Fruit fly (Drosophila melanogaster) whole organism, embryonic: ENCODE measurements around the gene Nup37.
A peak's percentile ranks its signal among the peaks of the same experiment; 100 is the strongest.

Source experiments
- Bdp1 ChIP-seq: fragments of 200-800 bp; sonication (Bioruptor generic); optimal IDR thresholded peaks from 3 replicates; lab custom pipeline; 2016; ENCODE audit warnings: missing biosample characterization, missing genetic modification characterization
- BtbVII ChIP-seq: fragments of 200-800 bp; sonication (Bioruptor generic); optimal IDR thresholded peaks from 3 replicates; lab custom pipeline; 2017; ENCODE audit warnings: missing biosample characterization, mild to moderate bottlenecking, missing genetic modification characterization
- CG10543 ChIP-seq: fragments of 200-800 bp; sonication (Bioruptor generic); optimal IDR thresholded peaks from 3 replicates; lab custom pipeline; 2017; ENCODE audit warnings: missing biosample characterization, mild to moderate bottlenecking, missing genetic modification characterization, moderate library complexity
- CG11560 ChIP-seq: fragments of 200-800 bp; sonication (Bioruptor generic); IDR thresholded peaks from 3 replicates; pipeline ENCODE4 v1.3.6; 2022; ENCODE audit warnings: missing biosample characterization, missing genetic modification characterization
- CG11695 ChIP-seq: fragments of 200-800 bp; sonication (Bioruptor generic); IDR thresholded peaks from 3 replicates; pipeline ENCODE4 v1.3.6; 2022; ENCODE audit warnings: missing biosample characterization, missing genetic modification characterization
- CG1233 ChIP-seq: fragments of 200-800 bp; sonication (Bioruptor generic); optimal IDR thresholded peaks from 4 replicates; lab custom pipeline; 2018; ENCODE audit warnings: missing biosample characterization, mild to moderate bottlenecking, missing genetic modification characterization
- CG12769 ChIP-seq: fragments of 200-800 bp; sonication (Bioruptor generic); optimal IDR thresholded peaks from 2 replicates; lab custom pipeline; 2019; ENCODE audit warnings: missing biosample characterization, mild to moderate bottlenecking, missing genetic modification characterization, moderate library complexity
- CG13424 ChIP-seq: fragments of 200-800 bp; sonication (Bioruptor generic); optimal IDR thresholded peaks from 2 replicates; lab custom pipeline; 2019; ENCODE audit warnings: missing biosample characterization, mild to moderate bottlenecking, missing genetic modification characterization, moderate library complexity
- CG15073 ChIP-seq: fragments of 200-800 bp; sonication (Bioruptor generic); optimal IDR thresholded peaks from 2 replicates; lab custom pipeline; 2016; ENCODE audit warnings: missing biosample characterization, missing genetic modification characterization
- CG15479 ChIP-seq: fragments of 200-800 bp; sonication (Bioruptor generic); optimal IDR thresholded peaks from 3 replicates; lab custom pipeline; 2019; ENCODE audit warnings: missing biosample characterization, mild to moderate bottlenecking, missing genetic modification characterization, moderate library complexity
- CG2889 ChIP-seq: fragments of 200-800 bp; sonication (Bioruptor generic); IDR thresholded peaks from 3 replicates; pipeline ENCODE4 v1.3.6; 2022; ENCODE audit warnings: missing biosample characterization, missing genetic modification characterization
- CG30020 ChIP-seq: fragments of 200-800 bp; optimal IDR thresholded peaks from 2 replicates; lab custom pipeline; 2019; ENCODE audit warnings: missing biosample characterization, mild to moderate bottlenecking, missing genetic modification characterization, moderate library complexity
- CG3065 ChIP-seq: fragments of 200-800 bp; sonication (Bioruptor generic); optimal IDR thresholded peaks from 2 replicates; lab custom pipeline; 2016; ENCODE audit warnings: missing biosample characterization, missing genetic modification characterization
- CG31365 ChIP-seq: fragments of 200-800 bp; sonication (Bioruptor generic); optimal IDR thresholded peaks from 2 replicates; lab custom pipeline; 2018; ENCODE audit warnings: missing biosample characterization, mild to moderate bottlenecking, missing genetic modification characterization
- CG6854 ChIP-seq: fragments of 200-800 bp; sonication (Bioruptor generic); optimal IDR thresholded peaks from 3 replicates; lab custom pipeline; 2017; ENCODE audit warnings: missing biosample characterization, mild to moderate bottlenecking, missing genetic modification characterization
- CG7928 ChIP-seq: fragments of 200-800 bp; sonication (Bioruptor generic); optimal IDR thresholded peaks from 2 replicates; lab custom pipeline; 2017; ENCODE audit warnings: missing biosample characterization, mild to moderate bottlenecking, missing genetic modification characterization
- CG7963 ChIP-seq: fragments of 200-800 bp; sonication (Bioruptor generic); IDR thresholded peaks from 3 replicates; pipeline ENCODE4 v1.3.6; 2022; ENCODE audit warnings: missing biosample characterization, missing genetic modification characterization; ENCODE audit not compliant: partially characterized antibody
- CG8924 ChIP-seq: fragments of 200-800 bp; optimal IDR thresholded peaks from 3 replicates; lab custom pipeline; 2019; ENCODE audit warnings: missing biosample characterization, mild to moderate bottlenecking, missing genetic modification characterization, moderate library complexity
- CG8944 ChIP-seq: fragments of 200-800 bp; sonication (Bioruptor generic); optimal IDR thresholded peaks from 3 replicates; lab custom pipeline; 2016; ENCODE audit warnings: missing biosample characterization, missing genetic modification characterization
- CHES-1-like ChIP-seq: fragments of 200-800 bp; sonication (Bioruptor generic); optimal IDR thresholded peaks from 2 replicates; lab custom pipeline; 2016; ENCODE audit warnings: missing biosample characterization, missing genetic modification characterization
- CoRest ChIP-seq: fragments of 200-800 bp; sonication (Bioruptor generic); optimal IDR thresholded peaks from 3 replicates; lab custom pipeline; 2018; ENCODE audit warnings: missing biosample characterization, mild to moderate bottlenecking, missing genetic modification characterization, moderate library complexity
- D19A ChIP-seq: fragments of 200-800 bp; optimal IDR thresholded peaks from 3 replicates; lab custom pipeline; 2019; ENCODE audit warnings: missing biosample characterization, mild to moderate bottlenecking, missing genetic modification characterization, moderate library complexity
- Dip3 ChIP-seq: fragments of 200-800 bp; sonication (Bioruptor generic); optimal IDR thresholded peaks from 3 replicates; lab custom pipeline; 2016; ENCODE audit warnings: missing biosample characterization, missing genetic modification characterization
- Dll ChIP-seq: fragments of 200-800 bp; sonication (Bioruptor generic); IDR thresholded peaks from 4 replicates; pipeline ENCODE4 v1.3.6; 2022; ENCODE audit warnings: missing biosample characterization, missing genetic modification characterization; ENCODE audit not compliant: partially characterized antibody
- Dref ChIP-seq: fragments of 200-800 bp; sonication (Bioruptor generic); IDR thresholded peaks from 2 replicates; pipeline ENCODE4 v1.3.6; 2022; ENCODE audit warnings: missing biosample characterization, missing genetic modification characterization
- Fer3 ChIP-seq: fragments of 200-800 bp; sonication (Bioruptor generic); optimal IDR thresholded peaks from 2 replicates; lab custom pipeline; 2018; ENCODE audit warnings: missing biosample characterization, mild to moderate bottlenecking, missing genetic modification characterization, moderate library complexity
- Gug ChIP-seq: fragments of 200-800 bp; sonication (Bioruptor generic); IDR thresholded peaks from 4 replicates; pipeline ENCODE4 v1.3.6; 2022; ENCODE audit warnings: missing biosample characterization, missing genetic modification characterization
- Hey ChIP-seq: fragments of 200-800 bp; sonication (Bioruptor generic); optimal IDR thresholded peaks from 3 replicates; lab custom pipeline; 2018; ENCODE audit warnings: missing biosample characterization, mild to moderate bottlenecking, missing genetic modification characterization
- HmgZ ChIP-seq: fragments of 200-800 bp; sonication (Bioruptor generic); optimal IDR thresholded peaks from 2 replicates; lab custom pipeline; 2018; ENCODE audit warnings: missing biosample characterization, mild to moderate bottlenecking, missing genetic modification characterization
- Lpt ChIP-seq: fragments of >200 bp; optimal IDR thresholded peaks from 2 replicates; lab custom pipeline; 2018; ENCODE audit warnings: missing biosample characterization, missing genetic modification characterization
- MESR4 ChIP-seq: fragments of 200-800 bp; sonication (Bioruptor generic); optimal IDR thresholded peaks from 2 replicates; lab custom pipeline; 2018; ENCODE audit warnings: missing biosample characterization, mild to moderate bottlenecking, missing genetic modification characterization, moderate library complexity
- Neu2 ChIP-seq: fragments of 200-800 bp; sonication (Bioruptor generic); optimal IDR thresholded peaks from 3 replicates; lab custom pipeline; 2016; ENCODE audit warnings: missing biosample characterization, missing genetic modification characterization, borderline replicate concordance
- Ptx1 ChIP-seq: fragments of 200-800 bp; sonication (Bioruptor generic); IDR thresholded peaks from 2 replicates; pipeline ENCODE4 v1.3.6; 2022; ENCODE audit warnings: missing biosample characterization, missing genetic modification characterization
- Ravus ChIP-seq: fragments of 200-800 bp; sonication (Bioruptor generic); IDR thresholded peaks from 2 replicates; pipeline ENCODE4 v1.3.6; 2022; ENCODE audit warnings: missing biosample characterization, missing genetic modification characterization
- bab2 ChIP-seq: fragments of 200-800 bp; sonication (Bioruptor generic); optimal IDR thresholded peaks from 2 replicates; lab custom pipeline; 2016; ENCODE audit warnings: missing biosample characterization, missing genetic modification characterization
- chinmo ChIP-seq: fragments of 200-800 bp; sonication (Bioruptor generic); IDR thresholded peaks from 4 replicates; pipeline ENCODE4 v1.3.6; 2022; ENCODE audit warnings: missing biosample characterization, missing genetic modification characterization; ENCODE audit not compliant: partially characterized antibody
- crol ChIP-seq: fragments of 200-800 bp; sonication (Bioruptor generic); IDR thresholded peaks from 2 replicates; pipeline ENCODE4 v1.3.6; 2022; ENCODE audit warnings: missing biosample characterization, missing genetic modification characterization
- dmrt11E ChIP-seq: fragments of 200-800 bp; sonication (Bioruptor generic); optimal IDR thresholded peaks from 3 replicates; lab custom pipeline; 2018; ENCODE audit warnings: missing biosample characterization, mild to moderate bottlenecking, missing genetic modification characterization, moderate library complexity
- exex ChIP-seq: fragments of 200-800 bp; sonication (Bioruptor generic); optimal IDR thresholded peaks from 4 replicates; lab custom pipeline; 2018; ENCODE audit warnings: missing biosample characterization, mild to moderate bottlenecking, missing genetic modification characterization, moderate library complexity
- eyg ChIP-seq: fragments of 200-800 bp; sonication (Bioruptor generic); optimal IDR thresholded peaks from 3 replicates; lab custom pipeline; 2016; ENCODE audit warnings: missing biosample characterization, missing genetic modification characterization
- gce ChIP-seq: fragments of 200-800 bp; sonication (Bioruptor generic); IDR thresholded peaks from 3 replicates; pipeline ENCODE4 v1.3.6; 2022; ENCODE audit warnings: missing biosample characterization, missing genetic modification characterization
- ham ChIP-seq: fragments of 200-800 bp; sonication (Bioruptor generic); IDR thresholded peaks from 2 replicates; pipeline ENCODE4 v1.3.6; 2022; ENCODE audit warnings: missing biosample characterization, missing genetic modification characterization
- maf-S ChIP-seq: fragments of 200-800 bp; sonication (Bioruptor generic); optimal IDR thresholded peaks from 2 replicates; lab custom pipeline; 2016; ENCODE audit warnings: missing biosample characterization, missing genetic modification characterization
- oc ChIP-seq: fragments of 200-800 bp; sonication (Bioruptor generic); optimal IDR thresholded peaks from 2 replicates; lab custom pipeline; 2018; ENCODE audit warnings: missing biosample characterization, mild to moderate bottlenecking, missing genetic modification characterization, moderate library complexity
- prd ChIP-seq, 3 experiments: fragments of >200 bp in 2 of 3; fragments of 200-800 bp in 1 of 3; sonication (Bioruptor generic) in 1 of 3; optimal IDR thresholded peaks in 2 of 3; IDR thresholded peaks in 1 of 3; 2 replicates in 2 of 3; 3 replicates in 1 of 3; pipeline versions ENCODE4 v1.3.6 to Lab custom; 2017 to 2022; ENCODE audit warnings: missing biosample characterization in 1 of 3, missing genetic modification characterization in 1 of 3
- sisA ChIP-seq: fragments of 200-800 bp; sonication (Bioruptor generic); IDR thresholded peaks from 2 replicates; pipeline ENCODE4 v1.3.6; 2022; ENCODE audit warnings: missing biosample characterization, missing genetic modification characterization
- sqz ChIP-seq: fragments of 200-800 bp; sonication (Bioruptor generic); optimal IDR thresholded peaks from 3 replicates; lab custom pipeline; 2018; ENCODE audit warnings: missing biosample characterization, mild to moderate bottlenecking, missing genetic modification characterization
- stwl ChIP-seq: fragments of 200-800 bp; sonication (Bioruptor generic); optimal IDR thresholded peaks from 3 replicates; lab custom pipeline; 2018; ENCODE audit warnings: missing biosample characterization, mild to moderate bottlenecking, missing genetic modification characterization, moderate library complexity
- trem ChIP-seq: fragments of 200-800 bp; optimal IDR thresholded peaks from 3 replicates; lab custom pipeline; 2019; ENCODE audit warnings: missing biosample characterization, mild to moderate bottlenecking, missing genetic modification characterization, moderate library complexity

Gene Nup37

dm6 chr3R:25207405-25208003, 40.0 kb upstream of the Nup37 start (continued):
- TF ChIP-seq CoRest (tag; lab: Kevin White, UChicago) (peak; percentile 80), CG2889 (GFP tag; lab: Robert Waterston, UW) (no peak), exex (tag; lab: Kevin White, UChicago) (peak; percentile 8), Dll (GFP tag; lab: Robert Waterston, UW) (no peak), CG31365 (no peak), CHES-1-like (GFP tag; lab: Kevin White, UChicago) (peak; percentile 25), BtbVII (GFP tag; lab: Kevin White, UChicago) (peak; percentile 71), Ravus (GFP tag; lab: Robert Waterston, UW) (no peak; the same call in 1 of the 2 replicates), crol (GFP tag; lab: Robert Waterston, UW) (0 out of 2 replicates have a peak, but pooled peaks have one; percentile 6), CG11695 (GFP tag; lab: Robert Waterston, UW) (peak; percentile 86), CG11560 (tag; lab: Robert Waterston, UW) (no peak), chinmo (GFP tag; lab: Robert Waterston, UW) (no peak), CG7928 (GFP tag; lab: Kevin White, UChicago) (peak; percentile 4), gce (GFP tag; lab: Robert Waterston, UW) (peak; percentile 60; the same call in 1 of the 3 replicates), HmgZ (peak; percentile 62), dmrt11E (tag; lab: Kevin White, UChicago) (peak; percentile 76), CG7963 (GFP tag; lab: Robert Waterston, UW) (no peak), CG8924 (peak; percentile 81), Gug (peak; percentile 35; the same call in 1 of the 4 replicates), CG15073 (GFP tag; lab: Kevin White, UChicago) (no peak), CG13424 (tag; lab: Kevin White, UChicago) (peak; percentile 85), sisA (GFP tag; lab: Robert Waterston, UW) (peak; percentile 69), Bdp1 (GFP tag; lab: Kevin White, UChicago) (no peak), eyg (GFP tag; lab: Kevin White, UChicago) (no peak), Fer3 (tag; lab: Kevin White, UChicago) (peak; percentile 72), CG6854 (peak; percentile 45), Hey (tag; lab: Kevin White, UChicago) (no peak), CG30020 (tag; lab: Kevin White, UChicago) (no peak), D19A (tag; lab: Kevin White, UChicago) (peak; percentile 77), Neu2 (no peak), maf-S (peak; percentile 25), MESR4 (GFP tag; lab: Kevin White, UChicago) (no peak), bab2 (GFP tag; lab: Kevin White, UChicago) (peak; percentile 47), Dip3 (peak; percentile 3), CG10543 (GFP tag; lab: Kevin White, UChicago) (peak; percentile 18), Lpt (GFP tag; lab: Kevin White, UChicago) (no peak), prd (optimal IDR thresholded peaks at IDR 0.05; lab: Kevin White, UChicago) (no peak), prd (GFP tag; IDR thresholded peaks at IDR 0.05; lab: Robert Waterston, UW) (peak; percentile 79), CG3065 (GFP tag; lab: Kevin White, UChicago) (peak; percentile 14), CG12769 (tag; lab: Kevin White, UChicago) (peak; percentile 27), CG15479 (GFP tag; lab: Kevin White, UChicago) (no peak), trem (tag; lab: Kevin White, UChicago) (peak; percentile 67), ham (GFP tag; lab: Robert Waterston, UW) (no peak), stwl (tag; lab: Kevin White, UChicago) (no peak), Ptx1 (GFP tag; lab: Robert Waterston, UW) (peak; percentile 71), CG1233 (GFP tag; lab: Kevin White, UChicago) (peak; percentile 69), Dref (GFP tag; lab: Robert Waterston, UW) (no peak), sqz (GFP tag; lab: Kevin White, UChicago) (peak; percentile 7), CG8944 (GFP tag; lab: Kevin White, UChicago) (no peak), oc (tag; lab: Kevin White, UChicago) (peak; percentile 75)
